Worm (Caenorhabditis elegans) whole organism, late embryonic: ENCODE results near the gene Y82E9BL.1.

Experiments used
- F13H6.1 ChIP-seq: sonication (generic microtip); optimal IDR thresholded peaks from 2 replicates; lab custom pipeline; 2016; ENCODE audit warnings: missing genetic modification characterization, missing compliant biosample characterization
- elt-2 ChIP-seq: sonication (generic microtip); optimal IDR thresholded peaks from 2 replicates; lab custom pipeline; 2016; ENCODE audit warnings: missing genetic modification reagents, missing genetic modification characterization, missing compliant biosample characterization
- ets-4 ChIP-seq: sonication (generic microtip); optimal IDR thresholded peaks from 2 replicates; lab custom pipeline; 2016; ENCODE audit warnings: missing genetic modification characterization, missing compliant biosample characterization
- mec-3 ChIP-seq: sonication (generic microtip); optimal IDR thresholded peaks from 2 replicates; lab custom pipeline; 2016; ENCODE audit warnings: borderline replicate concordance, missing genetic modification characterization, missing compliant biosample characterization
- tbx-2 ChIP-seq: sonication (generic microtip); optimal IDR thresholded peaks from 2 replicates; lab custom pipeline; 2016; ENCODE audit warnings: missing genetic modification characterization, missing compliant biosample characterization
- ttx-3 ChIP-seq: sonication (generic microtip); optimal IDR thresholded peaks from 2 replicates; lab custom pipeline; 2016; ENCODE audit warnings: missing genetic modification reagents, missing genetic modification characterization, missing compliant biosample characterization
- unc-3 ChIP-seq, 2 experiments: fragments of 200-800 bp in 1 of 2; sonication (Bioruptor generic) in 1 of 2; sonication (generic microtip) in 1 of 2; conservative IDR thresholded peaks in 1 of 2; optimal IDR thresholded peaks in 1 of 2; 2 replicates each; pipeline versions ENCODE4 v1.3.6 to Lab custom; 2016 to 2022; ENCODE audit warnings: missing compliant biosample characterization in 2 of 2, missing genetic modification characterization in 2 of 2, missing genetic modification reagents in 1 of 2

DNA sequence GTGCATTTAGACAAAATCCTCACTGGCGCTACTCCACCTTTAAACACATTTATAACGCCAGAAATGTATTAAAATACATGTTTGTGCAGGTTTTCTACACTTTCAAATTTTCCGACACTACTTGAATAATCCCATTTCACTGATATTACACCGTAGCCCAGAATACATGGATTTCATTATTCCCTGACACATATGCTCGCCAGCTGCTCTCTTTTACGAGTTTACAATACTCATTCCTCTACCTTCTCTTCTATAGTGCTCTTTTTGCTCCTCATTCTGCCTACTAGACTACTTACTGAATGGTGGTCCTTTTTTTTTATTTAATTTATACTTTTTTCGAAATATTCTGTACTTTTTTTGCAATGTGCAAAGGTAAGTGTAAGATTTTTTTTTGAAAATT lies 17.3 kb upstream of the Y82E9BL.1 start:
- TF ChIP-seq elt-2 (tag; lab: Kevin White, UChicago), result no peak
- no peak for TF ChIP-seq ets-4
- no peak for TF ChIP-seq F13H6.1 (tag; lab: Kevin White, UChicago)
- TF ChIP-seq ttx-3 (tag; lab: Kevin White, UChicago), result no peak
- TF ChIP-seq unc-3 (GFP tag; conservative IDR thresholded peaks at IDR 0.05; lab: Robert Waterston, UW), result no peak
- no peak for TF ChIP-seq unc-3 (tag; optimal IDR thresholded peaks at IDR 0.05; lab: Kevin White, UChicago)
- TF ChIP-seq mec-3 (tag; lab: Kevin White, UChicago), result no peak
- no peak for TF ChIP-seq tbx-2 (tag; lab: Kevin White, UChicago)
